Worm (Caenorhabditis elegans): ENCODE measurements around the gene ppm-1.A.

Gene ppm-1.A

ce11 chrV:10580638-10581037, 44.5 kb upstream of the ppm-1.A start:
- TF ChIP-seq pqm-1 (tag; optimal IDR thresholded peaks at IDR 0.05) (peak; percentile 83), snpc-1.2 (GFP tag; IDR thresholded peaks at IDR 0.05) (no peak), nhr-77 (tag; optimal IDR thresholded peaks at IDR 0.05) (peak; percentile 29), nhr-48 (tag; optimal IDR thresholded peaks at IDR 0.05) (no peak), hlh-11 (tag; optimal IDR thresholded peaks at IDR 0.05) (peak; percentile 46), nhr-28 (tag; optimal IDR thresholded peaks at IDR 0.05) (peak; percentile 72), dve-1 (tag; optimal IDR thresholded peaks at IDR 0.05; ENCODE audit: insufficient read depth) (peak; percentile 27), daf-16 (GFP tag; optimal IDR thresholded peaks at IDR 0.05) (no peak), daf-16 (tag; optimal IDR thresholded peaks at IDR 0.05) (peak; percentile 57), dmd-6 (GFP tag; IDR thresholded peaks at IDR 0.05) (peak; percentile 58; the same call in 1 of the 2 replicates), mep-1 (tag; optimal IDR thresholded peaks at IDR 0.05) (no peak), php-3 (GFP tag; IDR thresholded peaks at IDR 0.05) (peak; percentile 88), ceh-20 (GFP tag; IDR thresholded peaks at IDR 0.05) (no peak), nhr-111 (GFP tag; optimal IDR thresholded peaks at IDR 0.05) (no peak)

ce11 chrV:10578938-10579337, 42.8 kb upstream of the ppm-1.A start, which contains the start of the genes erh-1 and lpd-9:
Gene erh-1 (minus strand): TSS chrV:10579141.
Gene lpd-9 (plus strand): TSS chrV:10579305.
- TF ChIP-seq F37D6.2 (tag; optimal IDR thresholded peaks at IDR 0.05) (peak; percentile 50), ceh-44 (GFP tag; IDR thresholded peaks at IDR 0.05) (no peak), nhr-237 (tag; optimal IDR thresholded peaks at IDR 0.05) (no peak), nhr-102 (tag; optimal IDR thresholded peaks at IDR 0.05) (peak; percentile 76), nhr-77 (tag; optimal IDR thresholded peaks at IDR 0.05) (peak; percentile 46), ZK546.5 (tag; optimal IDR thresholded peaks at IDR 0.05) (no peak), lim-7 (GFP tag; IDR thresholded peaks at IDR 0.05) (no peak), ces-1 (GFP tag; optimal IDR thresholded peaks at IDR 0.05) (no peak), zfp-2 (tag; optimal IDR thresholded peaks at IDR 0.05) (peak; percentile 20), madf-5 (GFP tag; IDR thresholded peaks at IDR 0.05) (no peak), egl-43 (GFP tag; IDR thresholded peaks at IDR 0.05) (no peak), mes-2 (tag; optimal IDR thresholded peaks at IDR 0.05; ENCODE audit: poor library complexity, severe bottlenecking) (peak; percentile 85), ztf-7 (tag; optimal IDR thresholded peaks at IDR 0.05) (peak; percentile 38), Y5F2A.4 (GFP tag; optimal IDR thresholded peaks at IDR 0.05) (no peak), aly-2 (tag; optimal IDR thresholded peaks at IDR 0.05) (no peak), dve-1 (tag; optimal IDR thresholded peaks at IDR 0.05; ENCODE audit: insufficient read depth) (peak; percentile 69), nhr-28 (tag; optimal IDR thresholded peaks at IDR 0.05) (peak; percentile 7), mdl-1 (tag; optimal IDR thresholded peaks at IDR 0.05) (peak in 1 of 2 experiments; percentile 32), skn-1 (tag; optimal IDR thresholded peaks at IDR 0.05) (no peak), hmg-1.1 (GFP tag; IDR thresholded peaks at IDR 0.05) (peak; percentile 76; the same call in 1 of the 2 replicates), dpl-1 (GFP tag; optimal IDR thresholded peaks at IDR 0.05) (peak; percentile 80), sdz-12 (GFP tag; optimal IDR thresholded peaks at IDR 0.05) (no peak), ceh-32 (tag; optimal IDR thresholded peaks at IDR 0.05; ENCODE audit: poor library complexity) (no peak), mxl-2 (GFP tag; conservative IDR thresholded peaks at IDR 0.05) (no peak), hlh-30 (tag; optimal IDR thresholded peaks at IDR 0.05; ENCODE audit: insufficient read depth) (peak; percentile 62), unc-39 (tag; optimal IDR thresholded peaks at IDR 0.05) (no peak), lir-3 (tag; optimal IDR thresholded peaks at IDR 0.05) (no peak), R02D3.7 (tag; optimal IDR thresholded peaks at IDR 0.05) (no peak), attf-4 (tag; optimal IDR thresholded peaks at IDR 0.05) (no peak), F10B5.3 (tag; optimal IDR thresholded peaks at IDR 0.05) (peak; percentile 49), mdt-29 (GFP tag; IDR thresholded peaks at IDR 0.05) (0 out of 2 replicates have a peak, but pooled peaks have one; percentile 29), lsy-2 (tag; optimal IDR thresholded peaks at IDR 0.05) (no peak), php-3 (GFP tag; IDR thresholded peaks at IDR 0.05) (peak; percentile 73; the same call in 1 of the 2 replicates), arid-1 (GFP tag; conservative IDR thresholded peaks at IDR 0.05) (0 out of 2 replicates have a peak, but pooled peaks have one; percentile 24), T26A8.4 (GFP tag; IDR thresholded peaks at IDR 0.05) (peak; percentile 82; the same call in 1 of the 2 replicates), snpc-1.2 (GFP tag; IDR thresholded peaks at IDR 0.05) (no peak), dmd-6 (GFP tag; IDR thresholded peaks at IDR 0.05) (peak; percentile 73), mxl-3 (GFP tag; optimal IDR thresholded peaks at IDR 0.05) (peak; percentile 26), nhr-11 (tag; optimal IDR thresholded peaks at IDR 0.05) (peak; percentile 13), daf-16 (GFP tag; optimal IDR thresholded peaks at IDR 0.05) (peak in 1 of 2 experiments; percentile 43), daf-16 (tag; optimal IDR thresholded peaks at IDR 0.05) (peak; percentile 58), madf-9 (GFP tag; conservative IDR thresholded peaks at IDR 0.05) (no peak)

All from whole organism, L4 larva.